Fruit fly (Drosophila melanogaster): Measurements from ENCODE around the gene Cyp28a5.

DNA sequence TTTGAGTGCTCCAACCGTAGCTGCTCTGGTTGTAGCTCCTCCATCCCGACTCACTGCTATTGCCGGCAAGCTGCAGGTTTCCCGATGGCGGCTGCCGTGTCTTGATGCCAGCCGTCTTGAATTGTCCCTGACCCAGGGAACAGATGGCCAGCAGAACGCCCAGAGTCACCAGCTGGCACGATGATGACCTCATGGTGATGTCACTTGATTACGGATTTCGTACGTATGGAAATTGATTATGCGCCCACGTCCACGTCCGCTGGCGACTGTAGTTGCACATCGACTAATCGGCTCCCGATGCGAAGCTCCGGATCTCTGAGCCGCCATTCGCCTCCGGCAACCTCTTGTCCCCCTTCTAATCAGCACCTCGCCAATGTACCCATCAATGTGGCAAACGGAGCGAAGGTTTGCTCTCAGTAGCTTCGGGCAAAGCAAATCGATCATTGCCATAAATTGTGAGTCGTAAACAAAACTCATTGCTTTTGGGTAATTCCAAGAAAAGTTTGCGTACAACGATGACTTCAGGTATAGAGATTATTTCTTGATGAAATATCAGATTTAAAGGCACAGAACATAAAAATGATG is 10.3 kb upstream of the Cyp28a5 start, which contains the start of gene NimB2:
- TF ChIP-seq Camta (GFP tag; optimal IDR thresholded peaks at IDR 0.05) (no peak), pfk (GFP tag; optimal IDR thresholded peaks at IDR 0.05) (no peak), odd (GFP tag; optimal IDR thresholded peaks at IDR 0.05) (no peak), crol (GFP tag; IDR thresholded peaks at IDR 0.05) (no peak), CG12942 (GFP tag; optimal IDR thresholded peaks at IDR 0.05) (no peak)
